Fruit fly (Drosophila melanogaster): Measurements from ENCODE around the gene Dpm1.
A peak's percentile ranks its signal among the peaks of the same experiment; 100 is the strongest.

Dpm1 gene

dm6 chr2L:19570806-19571254 is 44.7 kb upstream of the Dpm1 start (continued):
- no peak for TF ChIP-seq salr (GFP tag; optimal IDR thresholded peaks at IDR 0.05)
- TF ChIP-seq CG11902 (GFP tag; optimal IDR thresholded peaks at IDR 0.05), result no peak
- TF ChIP-seq Sox102F (GFP tag; optimal IDR thresholded peaks at IDR 0.05), result peak; percentile 22
- no peak for TF ChIP-seq fd85E (GFP tag; optimal IDR thresholded peaks at IDR 0.05)
- TF ChIP-seq CG10631 (GFP tag; optimal IDR thresholded peaks at IDR 0.05), result peak; percentile 33
- peak; percentile 28 for TF ChIP-seq CG10669 (GFP tag; optimal IDR thresholded peaks at IDR 0.05)
- TF ChIP-seq esn (GFP tag; optimal IDR thresholded peaks at IDR 0.05), result peak; percentile 51
- peak; percentile 73 for TF ChIP-seq Hr4 (GFP tag; optimal IDR thresholded peaks at IDR 0.05)
- no peak for TF ChIP-seq spab (GFP tag; optimal IDR thresholded peaks at IDR 0.05)
- TF ChIP-seq dac (GFP tag; optimal IDR thresholded peaks at IDR 0.05), result peak; percentile 22
- peak; percentile 8 for TF ChIP-seq acj6 (GFP tag; optimal IDR thresholded peaks at IDR 0.05)
- TF ChIP-seq CG11762 (GFP tag; optimal IDR thresholded peaks at IDR 0.05; ENCODE audit: insufficient read depth), result no peak
- TF ChIP-seq Hr39 (GFP tag; optimal IDR thresholded peaks at IDR 0.05), result peak; percentile 44
- TF ChIP-seq CG7368 (GFP tag; optimal IDR thresholded peaks at IDR 0.05), result no peak
- TF ChIP-seq pdm3 (GFP tag; optimal IDR thresholded peaks at IDR 0.05), result peak; percentile 54
- TF ChIP-seq CG8119 (GFP tag; IDR thresholded peaks at IDR 0.05), result 0 out of 3 replicates have a peak, but pooled peaks have one; percentile 39
- no peak for TF ChIP-seq Sox15 (GFP tag; optimal IDR thresholded peaks at IDR 0.05)

- TF ChIP-seq vri (GFP tag; optimal IDR thresholded peaks at IDR 0.05) (peak; percentile 7), achi (GFP tag; optimal IDR thresholded peaks at IDR 0.05) (no peak), Eip78C (GFP tag) (peak; percentile 25), CG6792 (GFP tag; optimal IDR thresholded peaks at IDR 0.05) (no peak), CG11762 (GFP tag; optimal IDR thresholded peaks at IDR 0.05; ENCODE audit: insufficient read depth) (no peak)
Observed at dm6 chr2L:19567305-19567898, 41.2 kb upstream of the Dpm1 start.

dm6 chr2L:19565233-19565898 is 39.2 kb upstream of the Dpm1 start, which contains the start of gene CG13077:
TSS of gene CG13077 (plus strand) at chr2L:19565863.
- no peak for TF ChIP-seq OdsH (GFP tag; optimal IDR thresholded peaks at IDR 0.05)
- TF ChIP-seq Eip78C (GFP tag), result peak; percentile 38
- TF ChIP-seq lz (GFP tag; optimal IDR thresholded peaks at IDR 0.05), result no peak
- TF ChIP-seq CG4318 (GFP tag; optimal IDR thresholded peaks at IDR 0.05), result no peak
- TF ChIP-seq Sox14 (GFP tag; optimal IDR thresholded peaks at IDR 0.05), result no peak
- TF ChIP-seq CG10669 (GFP tag; optimal IDR thresholded peaks at IDR 0.05), result no peak
- TF ChIP-seq fkh (GFP tag; optimal IDR thresholded peaks at IDR 0.05), result peak; percentile 40
- no peak for TF ChIP-seq achi (GFP tag; optimal IDR thresholded peaks at IDR 0.05)
- no peak for TF ChIP-seq salr (GFP tag; optimal IDR thresholded peaks at IDR 0.05)

dm6 chr2L:19563029-19563980 is 37.1 kb upstream of the Dpm1 start, which contains the start of gene CG13078:
TSS of gene CG13078 (plus strand) at chr2L:19563930.
- no peak for TF ChIP-seq Hr39 (GFP tag; optimal IDR thresholded peaks at IDR 0.05)
- no peak for TF ChIP-seq CG10669 (GFP tag; optimal IDR thresholded peaks at IDR 0.05)
- TF ChIP-seq CG6808 (GFP tag; optimal IDR thresholded peaks at IDR 0.05), result no peak
- no peak for TF ChIP-seq CG15336 (GFP tag; IDR thresholded peaks at IDR 0.05)
- TF ChIP-seq CG3032 (tag; optimal IDR thresholded peaks at IDR 0.05), result no peak
- TF ChIP-seq ss (GFP tag; optimal IDR thresholded peaks at IDR 0.05), result no peak
- no peak for TF ChIP-seq fkh (GFP tag; optimal IDR thresholded peaks at IDR 0.05)
- no peak for TF ChIP-seq Sox102F (GFP tag; optimal IDR thresholded peaks at IDR 0.05)
- TF ChIP-seq OdsH (GFP tag; optimal IDR thresholded peaks at IDR 0.05), result no peak
- no peak for TF ChIP-seq CG8632 (GFP tag; optimal IDR thresholded peaks at IDR 0.05)
- no peak for TF ChIP-seq CG7368 (GFP tag; optimal IDR thresholded peaks at IDR 0.05)
- TF ChIP-seq Ets21C (GFP tag; optimal IDR thresholded peaks at IDR 0.05), result no peak
- TF ChIP-seq CG11902 (GFP tag; optimal IDR thresholded peaks at IDR 0.05), result no peak
- TF ChIP-seq svp (GFP tag), result no peak
- no peak for TF ChIP-seq salr (GFP tag; optimal IDR thresholded peaks at IDR 0.05)
- TF ChIP-seq fd59A (GFP tag; optimal IDR thresholded peaks at IDR 0.05), result no peak
- TF ChIP-seq CG31627 (GFP tag; optimal IDR thresholded peaks at IDR 0.05), result no peak

Measured in whole organism, prepupa.